Fruit fly (Drosophila melanogaster) whole organism, embryonic: ENCODE results near the gene CG11703.

Experiments used
- Ada2b ChIP-seq: fragments of 200-800 bp; sonication (Bioruptor generic); IDR thresholded peaks from 2 replicates; pipeline ENCODE4 v1.3.6; 2022; ENCODE audit warnings: missing biosample characterization, missing genetic modification characterization
- Asciz ChIP-seq: fragments of 200-800 bp; sonication (Bioruptor generic); optimal IDR thresholded peaks from 2 replicates; lab custom pipeline; 2017; ENCODE audit warnings: missing biosample characterization, mild to moderate bottlenecking, missing genetic modification characterization, missing genetic modification reagents
- Atf3 ChIP-seq: fragments of 200-800 bp; sonication (Bioruptor generic); optimal IDR thresholded peaks from 3 replicates; lab custom pipeline; 2016; ENCODE audit warnings: missing biosample characterization, missing genetic modification characterization
- Awh ChIP-seq: fragments of 200-800 bp; sonication (Bioruptor generic); IDR thresholded peaks from 2 replicates; pipeline ENCODE4, ENCODE4 v1.3.6; 2022; ENCODE audit warnings: missing biosample characterization, missing genetic modification characterization
- B-H2 ChIP-seq: fragments of 200-800 bp; sonication (Bioruptor generic); optimal IDR thresholded peaks from 2 replicates; lab custom pipeline; 2018; ENCODE audit warnings: missing biosample characterization, mild to moderate bottlenecking, missing genetic modification characterization
- CG10267 ChIP-seq: fragments of 200-800 bp; sonication (Bioruptor generic); optimal IDR thresholded peaks from 2 replicates; lab custom pipeline; 2018; ENCODE audit warnings: missing biosample characterization, mild to moderate bottlenecking, missing genetic modification characterization, moderate library complexity
- CG10654 ChIP-seq: fragments of 200-800 bp; sonication (Bioruptor generic); optimal IDR thresholded peaks from 2 replicates; lab custom pipeline; 2016; ENCODE audit warnings: missing biosample characterization, missing genetic modification characterization
- CG11247 ChIP-seq: fragments of 200-800 bp; sonication (Bioruptor generic); IDR thresholded peaks from 2 replicates; pipeline ENCODE4 v1.3.6; 2022; ENCODE audit warnings: missing biosample characterization, missing genetic modification characterization
- CG11456 ChIP-seq: fragments of 200-800 bp; sonication (Bioruptor generic); IDR thresholded peaks from 3 replicates; pipeline ENCODE4 v1.3.6; 2022; ENCODE audit warnings: missing biosample characterization, missing genetic modification characterization
- CG1647 ChIP-seq: fragments of 200-800 bp; sonication (Bioruptor generic); optimal IDR thresholded peaks from 3 replicates; lab custom pipeline; 2016; ENCODE audit warnings: missing biosample characterization, missing genetic modification characterization
- CG17328 ChIP-seq: fragments of 200-800 bp; sonication (Bioruptor generic); IDR thresholded peaks from 2 replicates; pipeline ENCODE4 v1.3.6; 2022; ENCODE audit warnings: missing biosample characterization, missing genetic modification characterization
- CG18764 ChIP-seq: fragments of 200-800 bp; sonication (Bioruptor generic); optimal IDR thresholded peaks from 3 replicates; lab custom pipeline; 2016; ENCODE audit warnings: missing biosample characterization, missing genetic modification characterization
- CG32767 ChIP-seq: fragments of 200-800 bp; sonication (Bioruptor generic); IDR thresholded peaks from 2 replicates; pipeline ENCODE4 v1.3.6; 2022; ENCODE audit warnings: missing biosample characterization, missing genetic modification characterization
- CG4730 ChIP-seq: fragments of 200-800 bp; sonication (Bioruptor generic); IDR thresholded peaks from 2 replicates; pipeline ENCODE4 v1.3.6; 2022; ENCODE audit warnings: missing biosample characterization, missing genetic modification characterization
- CG6272 ChIP-seq: fragments of 200-800 bp; sonication (Bioruptor generic); IDR thresholded peaks from 2 replicates; pipeline ENCODE4 v1.3.6; 2022; ENCODE audit warnings: missing biosample characterization, missing genetic modification characterization
- CG6813 ChIP-seq: fragments of 200-800 bp; sonication (Bioruptor generic); optimal IDR thresholded peaks from 2 replicates; lab custom pipeline; 2017; ENCODE audit warnings: missing biosample characterization, missing genetic modification characterization, mild to moderate bottlenecking, moderate library complexity, missing genetic modification reagents
- CG7271 ChIP-seq: fragments of 200-800 bp; sonication (Bioruptor generic); optimal IDR thresholded peaks from 2 replicates; lab custom pipeline; 2018; ENCODE audit warnings: missing biosample characterization, mild to moderate bottlenecking, missing genetic modification characterization, moderate library complexity
- CG7372 ChIP-seq: fragments of 200-800 bp; sonication (Bioruptor generic); IDR thresholded peaks from 2 replicates; pipeline ENCODE4 v1.3.6; 2022; ENCODE audit warnings: missing biosample characterization, missing genetic modification characterization
- CG7839 ChIP-seq: fragments of 200-800 bp; sonication (Bioruptor generic); optimal IDR thresholded peaks from 3 replicates; lab custom pipeline; 2018; ENCODE audit warnings: missing biosample characterization, mild to moderate bottlenecking, missing genetic modification characterization, moderate library complexity
- CG7963 ChIP-seq: fragments of 200-800 bp; sonication (Bioruptor generic); IDR thresholded peaks from 3 replicates; pipeline ENCODE4 v1.3.6; 2022; ENCODE audit warnings: missing biosample characterization, missing genetic modification characterization; ENCODE audit not compliant: partially characterized antibody
- CG9609 ChIP-seq: fragments of 200-800 bp; sonication (Bioruptor generic); optimal IDR thresholded peaks from 3 replicates; lab custom pipeline; 2016; ENCODE audit warnings: missing biosample characterization, missing genetic modification characterization
- Dbx ChIP-seq: fragments of 200-800 bp; sonication (Bioruptor generic); IDR thresholded peaks from 3 replicates; pipeline ENCODE4 v1.3.6; 2022; ENCODE audit warnings: missing biosample characterization, missing genetic modification characterization
- Doc2 ChIP-seq: fragments of 200-800 bp; sonication (Bioruptor generic); IDR thresholded peaks from 2 replicates; pipeline ENCODE4 v1.3.6; 2022; ENCODE audit warnings: missing biosample characterization, missing genetic modification characterization
- E2f1 ChIP-seq: fragments of 200-800 bp; sonication (Bioruptor generic); IDR thresholded peaks from 2 replicates; pipeline ENCODE4 v1.3.6; 2022; ENCODE audit warnings: missing biosample characterization, missing genetic modification characterization
- Fer1 ChIP-seq: fragments of 200-800 bp; sonication (Bioruptor generic); optimal IDR thresholded peaks from 2 replicates; lab custom pipeline; 2017; ENCODE audit warnings: missing biosample characterization, mild to moderate bottlenecking, missing genetic modification characterization
- Fer3 ChIP-seq: fragments of 200-800 bp; sonication (Bioruptor generic); optimal IDR thresholded peaks from 2 replicates; lab custom pipeline; 2018; ENCODE audit warnings: missing biosample characterization, mild to moderate bottlenecking, missing genetic modification characterization, moderate library complexity
- Hr51 ChIP-seq, 2 experiments: fragments of 200-800 bp; sonication (Bioruptor generic); optimal IDR thresholded peaks; 2 replicates in 1 of 2; 3 replicates in 1 of 2; lab custom pipeline; 2016 to 2018; ENCODE audit warnings: missing biosample characterization in 2 of 2, missing genetic modification characterization in 2 of 2, mild to moderate bottlenecking in 1 of 2, moderate library complexity in 1 of 2
- Mes4 ChIP-seq: fragments of 200-800 bp; sonication (Bioruptor generic); optimal IDR thresholded peaks from 2 replicates; lab custom pipeline; 2016; ENCODE audit warnings: missing biosample characterization, missing genetic modification characterization
- Oaz ChIP-seq: fragments of 200-800 bp; sonication (Bioruptor generic); IDR thresholded peaks from 2 replicates; pipeline ENCODE4 v1.3.6; 2022; ENCODE audit warnings: missing biosample characterization, missing genetic modification characterization
- Vsx1 ChIP-seq: fragments of 200-800 bp; sonication (Bioruptor generic); optimal IDR thresholded peaks from 2 replicates; lab custom pipeline; 2017; ENCODE audit warnings: missing biosample characterization, mild to moderate bottlenecking, missing genetic modification characterization, missing genetic modification reagents
- bcd ChIP-seq: fragments of 200-800 bp; sonication (Bioruptor generic); optimal IDR thresholded peaks from 2 replicates; lab custom pipeline; 2017; ENCODE audit warnings: missing biosample characterization, mild to moderate bottlenecking, missing genetic modification characterization
- chm ChIP-seq: fragments of 200-800 bp; sonication (Bioruptor generic); IDR thresholded peaks from 2 replicates; pipeline ENCODE4 v1.3.6; 2022; ENCODE audit warnings: missing biosample characterization, missing genetic modification characterization
- corto ChIP-seq: fragments of 200-800 bp; sonication (Bioruptor generic); optimal IDR thresholded peaks from 2 replicates; lab custom pipeline; 2016; ENCODE audit warnings: missing biosample characterization, mild to moderate bottlenecking, missing genetic modification characterization, moderate library complexity
- disco-r ChIP-seq: fragments of 200-800 bp; sonication (Bioruptor generic); optimal IDR thresholded peaks from 2 replicates; lab custom pipeline; 2016; ENCODE audit warnings: missing biosample characterization, missing genetic modification characterization
- dm ChIP-seq: fragments of 200-800 bp; sonication (Bioruptor generic); optimal IDR thresholded peaks from 3 replicates; lab custom pipeline; 2016; ENCODE audit warnings: missing biosample characterization, missing genetic modification characterization
- dmrt99B ChIP-seq: fragments of 200-800 bp; sonication (Bioruptor generic); optimal IDR thresholded peaks from 2 replicates; lab custom pipeline; 2018; ENCODE audit warnings: missing biosample characterization, mild to moderate bottlenecking, missing genetic modification characterization, moderate library complexity
- ham ChIP-seq: fragments of 200-800 bp; sonication (Bioruptor generic); IDR thresholded peaks from 2 replicates; pipeline ENCODE4 v1.3.6; 2022; ENCODE audit warnings: missing biosample characterization, missing genetic modification characterization
- her ChIP-seq: fragments of 200-800 bp; sonication (Bioruptor generic); optimal IDR thresholded peaks from 2 replicates; lab custom pipeline; 2016; ENCODE audit warnings: missing biosample characterization, missing genetic modification characterization
- hth ChIP-seq: fragments of >200 bp; optimal IDR thresholded peaks from 2 replicates; lab custom pipeline; 2017; ENCODE audit warnings: inconsistent platforms
- lmd ChIP-seq: fragments of 200-800 bp; sonication (Bioruptor generic); IDR thresholded peaks from 2 replicates; pipeline ENCODE4 v1.3.6; 2022; ENCODE audit warnings: missing biosample characterization, missing genetic modification characterization
- luna ChIP-seq: fragments of 200-800 bp; sonication (Bioruptor generic); optimal IDR thresholded peaks from 2 replicates; lab custom pipeline; 2016; ENCODE audit warnings: missing biosample characterization, missing genetic modification characterization
- mld ChIP-seq: fragments of 200-800 bp; sonication (Bioruptor generic); IDR thresholded peaks from 3 replicates; pipeline ENCODE4 v1.3.6; 2022; ENCODE audit warnings: missing biosample characterization, missing genetic modification characterization; ENCODE audit not compliant: partially characterized antibody
- nerfin-1 ChIP-seq: fragments of 200-800 bp; sonication (Bioruptor generic); optimal IDR thresholded peaks from 3 replicates; lab custom pipeline; 2019; ENCODE audit warnings: missing biosample characterization, mild to moderate bottlenecking, missing genetic modification characterization, moderate library complexity
- odd ChIP-seq: fragments of 200-800 bp; sonication (Bioruptor generic); optimal IDR thresholded peaks from 2 replicates; lab custom pipeline; 2017; ENCODE audit warnings: missing biosample characterization, mild to moderate bottlenecking, missing genetic modification characterization
- sc ChIP-seq, 3 experiments: fragments of >200 bp in 2 of 3; fragments of 200-800 bp in 1 of 3; sonication (Bioruptor generic) in 1 of 3; optimal IDR thresholded peaks; 2 replicates in 2 of 3; 3 replicates in 1 of 3; lab custom pipeline; 2017; ENCODE audit warnings: mild to moderate bottlenecking in 1 of 3, missing biosample characterization in 1 of 3, missing genetic modification characterization in 1 of 3, missing genetic modification reagents in 1 of 3
- sd ChIP-seq: fragments of 200-800 bp; sonication (Bioruptor generic); optimal IDR thresholded peaks from 3 replicates; lab custom pipeline; 2018; ENCODE audit warnings: missing biosample characterization, mild to moderate bottlenecking, missing genetic modification characterization, moderate library complexity
- tup ChIP-seq: fragments of 200-800 bp; sonication (Bioruptor generic); optimal IDR thresholded peaks from 2 replicates; lab custom pipeline; 2016; ENCODE audit warnings: missing biosample characterization, mild to moderate bottlenecking, missing genetic modification characterization, moderate library complexity
- wek ChIP-seq: fragments of 200-800 bp; sonication (Bioruptor generic); optimal IDR thresholded peaks from 3 replicates; lab custom pipeline; 2018; ENCODE audit warnings: missing biosample characterization, mild to moderate bottlenecking, missing genetic modification characterization, moderate library complexity
- z ChIP-seq: fragments of 200-800 bp; sonication (Bioruptor generic); IDR thresholded peaks from 3 replicates; pipeline ENCODE4 v1.3.6; 2022; ENCODE audit warnings: missing biosample characterization, missing genetic modification characterization
- zf30C ChIP-seq: fragments of 200-800 bp; sonication (Bioruptor generic); optimal IDR thresholded peaks from 3 replicates; lab custom pipeline; 2018; ENCODE audit warnings: missing biosample characterization, mild to moderate bottlenecking, missing genetic modification characterization

CG11703 gene

dm6 chr3R:19180263-19180893, 47.6 kb downstream of the CG11703 start, which contains the start of the genes CG5555 and myd (continued):
- TF ChIP-seq Oaz (GFP tag; lab: Robert Waterston, UW) (no peak), CG18764 (no peak), CG11456 (GFP tag; lab: Robert Waterston, UW) (0 out of 3 replicates have a peak, but pooled peaks have one; percentile 27), CG4730 (GFP tag; lab: Robert Waterston, UW) (no peak), CG9609 (GFP tag; lab: Kevin White, UChicago) (peak; percentile 11), tup (no peak), CG7963 (GFP tag; lab: Robert Waterston, UW) (peak; percentile 75), Fer3 (no peak), Vsx1 (GFP tag; lab: Kevin White, UChicago) (no peak), CG10267 (peak; percentile 95), ham (GFP tag; lab: Robert Waterston, UW) (no peak), Atf3 (GFP tag; lab: Kevin White, UChicago) (no peak), CG7839 (tag; lab: Kevin White, UChicago) (peak; percentile 59), CG1647 (GFP tag; lab: Kevin White, UChicago) (no peak), mld (GFP tag; lab: Robert Waterston, UW) (peak; percentile 52; the same call in 1 of the 3 replicates), Asciz (no peak), CG17328 (GFP tag; lab: Robert Waterston, UW) (peak; percentile 53), wek (GFP tag; lab: Kevin White, UChicago) (no peak), sd (tag; lab: Kevin White, UChicago) (peak; percentile 15), corto (GFP tag; lab: Kevin White, UChicago) (peak; percentile 32), luna (GFP tag; lab: Kevin White, UChicago) (no peak), bcd (GFP tag; lab: Kevin White, UChicago) (no peak), lmd (GFP tag; lab: Robert Waterston, UW) (peak; percentile 37; the same call in 1 of the 2 replicates), hth (lab: Kevin White, UChicago) (no peak), disco-r (GFP tag; lab: Kevin White, UChicago) (peak; percentile 57), CG7271 (tag; lab: Kevin White, UChicago) (no peak), her (GFP tag; lab: Kevin White, UChicago) (peak; percentile 25), CG6813 (GFP tag; lab: Kevin White, UChicago) (no peak), nerfin-1 (tag; lab: Kevin White, UChicago) (no peak), z (GFP tag; lab: Robert Waterston, UW) (no peak), E2f1 (GFP tag; lab: Robert Waterston, UW) (0 out of 2 replicates have a peak, but pooled peaks have one; percentile 11), CG11247 (GFP tag; lab: Robert Waterston, UW) (no peak), odd (no peak), CG7372 (GFP tag; lab: Robert Waterston, UW) (no peak), Ada2b (GFP tag; lab: Robert Waterston, UW) (no peak), CG32767 (GFP tag; lab: Robert Waterston, UW) (no peak), Awh (GFP tag; lab: Robert Waterston, UW) (no peak), chm (peak; percentile 28; the same call in 1 of the 2 replicates), Hr51 (GFP tag; optimal IDR thresholded peaks at IDR 0.05; lab: Kevin White, UChicago) (peak in 1 of 2 experiments; percentile 38), CG6272 (GFP tag; lab: Robert Waterston, UW) (no peak), dmrt99B (tag; lab: Kevin White, UChicago) (no peak), Dbx (GFP tag; lab: Robert Waterston, UW) (no peak), dm (GFP tag; lab: Kevin White, UChicago) (no peak), Fer1 (GFP tag; lab: Kevin White, UChicago) (peak; percentile 55), CG10654 (GFP tag; lab: Kevin White, UChicago) (no peak), sc (optimal IDR thresholded peaks at IDR 0.05; lab: Kevin White, UChicago) (no peak), sc (GFP tag; optimal IDR thresholded peaks at IDR 0.05; lab: Kevin White, UChicago) (no peak), zf30C (no peak), B-H2 (peak; percentile 59), Doc2 (no peak), Mes4 (no peak)
